Fruit fly (Drosophila melanogaster) whole organism, embryonic: ENCODE measurements around the gene CG11350.

ENCODE experiments used
- Abd-B ChIP-seq: fragments of 200-800 bp; sonication (Bioruptor generic); optimal IDR thresholded peaks from 2 replicates; lab custom pipeline; 2018; ENCODE audit warnings: missing biosample characterization, mild to moderate bottlenecking, missing genetic modification characterization, moderate library complexity
- CG11093 ChIP-seq: fragments of 200-800 bp; sonication (Bioruptor generic); IDR thresholded peaks from 3 replicates; pipeline ENCODE4 v1.3.6; 2022; ENCODE audit warnings: missing biosample characterization, missing genetic modification characterization
- CG12071 ChIP-seq: fragments of 200-800 bp; sonication (Bioruptor generic); optimal IDR thresholded peaks from 3 replicates; lab custom pipeline; 2018; ENCODE audit warnings: missing biosample characterization, mild to moderate bottlenecking, missing genetic modification characterization
- CG13775 ChIP-seq: fragments of 200-800 bp; sonication (Bioruptor generic); optimal IDR thresholded peaks from 3 replicates; lab custom pipeline; 2017; ENCODE audit warnings: missing biosample characterization, mild to moderate bottlenecking, missing genetic modification characterization
- CG14667 ChIP-seq: fragments of 200-800 bp; sonication (Bioruptor generic); IDR thresholded peaks from 2 replicates; pipeline ENCODE4 v1.3.6; 2022; ENCODE audit warnings: missing biosample characterization, missing genetic modification characterization
- CG14860 ChIP-seq: fragments of 200-800 bp; sonication (Bioruptor generic); IDR thresholded peaks from 3 replicates; pipeline ENCODE4 v1.3.6; 2022; ENCODE audit warnings: missing biosample characterization, missing genetic modification characterization; ENCODE audit not compliant: partially characterized antibody
- CG15601 ChIP-seq: fragments of 200-800 bp; sonication (Bioruptor generic); optimal IDR thresholded peaks from 3 replicates; lab custom pipeline; 2019; ENCODE audit warnings: missing biosample characterization, mild to moderate bottlenecking, missing genetic modification characterization, moderate library complexity
- CG1603 ChIP-seq: fragments of 200-800 bp; sonication (Bioruptor generic); optimal IDR thresholded peaks from 2 replicates; lab custom pipeline; 2019; ENCODE audit warnings: missing biosample characterization, mild to moderate bottlenecking, missing genetic modification characterization, moderate library complexity
- CG32772 ChIP-seq: fragments of 200-800 bp; sonication (Bioruptor generic); IDR thresholded peaks from 2 replicates; pipeline ENCODE4 v1.3.6; 2022; ENCODE audit warnings: missing biosample characterization, missing genetic modification characterization
- CG3838 ChIP-seq: fragments of 200-800 bp; sonication (Bioruptor generic); optimal IDR thresholded peaks from 3 replicates; lab custom pipeline; 2016; ENCODE audit warnings: missing biosample characterization, missing genetic modification characterization
- CG4328 ChIP-seq: fragments of 200-800 bp; sonication (Bioruptor generic); optimal IDR thresholded peaks from 3 replicates; lab custom pipeline; 2017; ENCODE audit warnings: missing biosample characterization, missing genetic modification reagents, missing genetic modification characterization
- CG6689 ChIP-seq: fragments of 200-800 bp; sonication (Bioruptor generic); IDR thresholded peaks from 2 replicates; pipeline ENCODE4 v1.3.6; 2022; ENCODE audit warnings: missing biosample characterization, missing genetic modification characterization
- Dek ChIP-seq: fragments of 200-800 bp; sonication (Bioruptor generic); optimal IDR thresholded peaks from 3 replicates; lab custom pipeline; 2019; ENCODE audit warnings: missing biosample characterization, mild to moderate bottlenecking, missing genetic modification characterization, moderate library complexity
- Doc3 ChIP-seq: fragments of 200-800 bp; sonication (Bioruptor generic); IDR thresholded peaks from 3 replicates; pipeline ENCODE4 v1.3.6; 2022; ENCODE audit warnings: missing biosample characterization, missing genetic modification characterization; ENCODE audit not compliant: partially characterized antibody
- Drgx ChIP-seq: fragments of 200-800 bp; sonication (Bioruptor generic); IDR thresholded peaks from 2 replicates; pipeline ENCODE4 v1.3.6; 2022; ENCODE audit warnings: missing biosample characterization, missing genetic modification characterization
- Ets65A ChIP-seq: fragments of 200-800 bp; sonication (Bioruptor generic); peaks from one replicate; lab custom pipeline; 2016; ENCODE audit warnings: missing biosample characterization, missing genetic modification characterization
- HLH3B ChIP-seq: fragments of 200-800 bp; sonication (Bioruptor generic); IDR thresholded peaks from 2 replicates; pipeline ENCODE4 v1.3.6; 2022; ENCODE audit warnings: missing biosample characterization, missing genetic modification characterization
- Hmx ChIP-seq: fragments of 200-800 bp; sonication (Bioruptor generic); optimal IDR thresholded peaks from 2 replicates; lab custom pipeline; 2016; ENCODE audit warnings: missing biosample characterization, missing genetic modification characterization
- Kr ChIP-seq: fragments of 200-800 bp; sonication (Bioruptor generic); optimal IDR thresholded peaks from 2 replicates; lab custom pipeline; 2017; ENCODE audit warnings: missing biosample characterization, mild to moderate bottlenecking, missing genetic modification characterization
- MTF-1 ChIP-seq: fragments of 200-800 bp; sonication (Bioruptor generic); optimal IDR thresholded peaks from 2 replicates; lab custom pipeline; 2018; ENCODE audit warnings: missing biosample characterization, mild to moderate bottlenecking, missing genetic modification characterization, borderline replicate concordance
- Max ChIP-seq: fragments of 200-800 bp; sonication (Bioruptor generic); optimal IDR thresholded peaks from 2 replicates; lab custom pipeline; 2016; ENCODE audit warnings: missing biosample characterization, mild to moderate bottlenecking, missing genetic modification characterization
- Mes4 ChIP-seq: fragments of 200-800 bp; sonication (Bioruptor generic); optimal IDR thresholded peaks from 2 replicates; lab custom pipeline; 2016; ENCODE audit warnings: missing biosample characterization, missing genetic modification characterization
- Nf-YC ChIP-seq: fragments of 200-800 bp; optimal IDR thresholded peaks from 3 replicates; lab custom pipeline; 2019; ENCODE audit warnings: missing biosample characterization, mild to moderate bottlenecking, missing genetic modification characterization, moderate library complexity
- Vsx1 ChIP-seq: fragments of 200-800 bp; sonication (Bioruptor generic); optimal IDR thresholded peaks from 2 replicates; lab custom pipeline; 2017; ENCODE audit warnings: missing biosample characterization, mild to moderate bottlenecking, missing genetic modification characterization, missing genetic modification reagents
- al ChIP-seq: fragments of 200-800 bp; sonication (Bioruptor generic); IDR thresholded peaks from 2 replicates; pipeline ENCODE4 v1.3.6; 2022; ENCODE audit warnings: missing biosample characterization, missing genetic modification characterization
- bigmax ChIP-seq: fragments of 200-800 bp; sonication (Bioruptor generic); optimal IDR thresholded peaks from 2 replicates; lab custom pipeline; 2018; ENCODE audit warnings: missing biosample characterization, mild to moderate bottlenecking, missing genetic modification characterization
- chinmo ChIP-seq: fragments of 200-800 bp; sonication (Bioruptor generic); IDR thresholded peaks from 4 replicates; pipeline ENCODE4 v1.3.6; 2022; ENCODE audit warnings: missing biosample characterization, missing genetic modification characterization; ENCODE audit not compliant: partially characterized antibody
- crp ChIP-seq, 2 experiments: fragments of 200-800 bp; sonication (Bioruptor generic); optimal IDR thresholded peaks; 2 replicates in 1 of 2; 3 replicates in 1 of 2; lab custom pipeline; 2017; ENCODE audit warnings: missing biosample characterization in 2 of 2, missing genetic modification characterization in 2 of 2, mild to moderate bottlenecking in 1 of 2, moderate library complexity in 1 of 2
- en ChIP-seq: fragments of 200-800 bp; sonication (Bioruptor generic); optimal IDR thresholded peaks from 2 replicates; lab custom pipeline; 2016; ENCODE audit warnings: missing biosample characterization, missing genetic modification characterization
- fru ChIP-seq: fragments of >200 bp; optimal IDR thresholded peaks from 2 replicates; lab custom pipeline; 2017
- gem ChIP-seq: fragments of 200-800 bp; sonication (Bioruptor generic); optimal IDR thresholded peaks from 2 replicates; lab custom pipeline; 2019; ENCODE audit warnings: missing biosample characterization, mild to moderate bottlenecking, missing genetic modification characterization, moderate library complexity
- gsb ChIP-seq: fragments of 200-800 bp; sonication (Bioruptor generic); IDR thresholded peaks from 2 replicates; pipeline ENCODE4 v1.3.6; 2022; ENCODE audit warnings: missing biosample characterization, missing genetic modification characterization
- h ChIP-seq: fragments of >200 bp; optimal IDR thresholded peaks from 2 replicates; lab custom pipeline; 2017
- kay ChIP-seq: fragments of 200-800 bp; sonication (Bioruptor generic); optimal IDR thresholded peaks from 2 replicates; lab custom pipeline; 2016; ENCODE audit warnings: missing biosample characterization, missing genetic modification characterization
- lmd ChIP-seq: fragments of 200-800 bp; sonication (Bioruptor generic); IDR thresholded peaks from 2 replicates; pipeline ENCODE4 v1.3.6; 2022; ENCODE audit warnings: missing biosample characterization, missing genetic modification characterization
- luna ChIP-seq: fragments of 200-800 bp; sonication (Bioruptor generic); optimal IDR thresholded peaks from 2 replicates; lab custom pipeline; 2016; ENCODE audit warnings: missing biosample characterization, missing genetic modification characterization
- nau ChIP-seq: fragments of 200-800 bp; sonication (Bioruptor generic); optimal IDR thresholded peaks from 3 replicates; lab custom pipeline; 2017; ENCODE audit warnings: missing biosample characterization, mild to moderate bottlenecking, missing genetic modification characterization, missing genetic modification reagents
- onecut ChIP-seq: fragments of 200-800 bp; sonication (Bioruptor generic); IDR thresholded peaks from 2 replicates; pipeline ENCODE4 v1.3.6; 2022; ENCODE audit warnings: missing biosample characterization, missing genetic modification characterization
- pan ChIP-seq, 4 experiments: fragments of >200 bp in 3 of 4; fragments of 200-800 bp in 1 of 4; sonication (Bioruptor generic) in 1 of 4; optimal IDR thresholded peaks in 3 of 4; IDR thresholded peaks in 1 of 4; 2 replicates each; pipeline versions ENCODE4 v1.3.6 to Lab custom; 2017 to 2022; ENCODE audit warnings: missing biosample characterization in 2 of 4, missing genetic modification characterization in 2 of 4, mixed read lengths in 1 of 4
- prd ChIP-seq, 3 experiments: fragments of >200 bp in 2 of 3; fragments of 200-800 bp in 1 of 3; sonication (Bioruptor generic) in 1 of 3; optimal IDR thresholded peaks in 2 of 3; IDR thresholded peaks in 1 of 3; 2 replicates in 2 of 3; 3 replicates in 1 of 3; pipeline versions ENCODE4 v1.3.6 to Lab custom; 2017 to 2022; ENCODE audit warnings: missing biosample characterization in 1 of 3, missing genetic modification characterization in 1 of 3
- repo ChIP-seq: fragments of 200-800 bp; sonication (Bioruptor generic); optimal IDR thresholded peaks from 2 replicates; lab custom pipeline; 2016; ENCODE audit warnings: missing biosample characterization, missing genetic modification characterization
- ro ChIP-seq: fragments of 200-800 bp; sonication (Bioruptor generic); IDR thresholded peaks from 2 replicates; pipeline ENCODE4 v1.3.6; 2022; ENCODE audit warnings: missing biosample characterization, missing genetic modification characterization
- tio ChIP-seq: fragments of 200-800 bp; sonication (Bioruptor generic); optimal IDR thresholded peaks from 2 replicates; lab custom pipeline; 2017; ENCODE audit warnings: missing biosample characterization, missing genetic modification characterization, inconsistent platforms

The CG11350 gene

DNA sequence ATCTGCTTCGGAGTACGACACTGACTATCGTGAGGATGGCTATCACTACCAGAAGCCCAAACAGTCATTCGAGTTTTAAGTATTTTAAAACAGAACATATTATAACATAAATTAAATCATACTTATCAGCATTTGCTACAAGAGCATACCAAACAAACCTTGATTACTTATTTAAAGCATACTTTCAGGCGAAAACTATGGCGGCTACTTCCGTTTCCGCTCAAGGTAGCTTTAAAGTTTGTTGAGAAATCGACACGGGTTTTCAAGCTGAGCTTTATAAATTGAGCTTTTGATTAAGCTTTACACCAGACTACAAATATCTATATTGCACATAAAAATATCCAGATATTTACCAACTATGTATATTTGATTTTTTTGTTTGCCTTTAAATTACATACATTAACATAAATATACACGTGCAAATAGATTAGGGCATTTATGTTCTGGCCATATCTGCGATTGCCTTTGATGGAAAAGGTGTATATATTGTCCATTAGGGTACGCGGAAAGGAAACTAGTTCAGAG lies 7.6 kb upstream of the CG11350 start (continued):
- TF ChIP-seq Abd-B (GFP tag; lab: Kevin White, UChicago) (no peak), gsb (GFP tag; lab: Robert Waterston, UW) (0 out of 2 replicates have a peak, but pooled peaks have one; percentile 22), CG14860 (GFP tag; lab: Robert Waterston, UW) (no peak), bigmax (peak; percentile 79), CG32772 (GFP tag; lab: Robert Waterston, UW) (0 out of 2 replicates have a peak, but pooled peaks have one; percentile 11), al (GFP tag; lab: Robert Waterston, UW) (no peak), lmd (GFP tag; lab: Robert Waterston, UW) (no peak), nau (peak; percentile 96), luna (peak; percentile 45), HLH3B (GFP tag; lab: Robert Waterston, UW) (peak; percentile 40; the same call in 1 of the 2 replicates), h (no peak), Nf-YC (tag; lab: Kevin White, UChicago) (peak; percentile 42), CG1603 (peak; percentile 77), onecut (GFP tag; lab: Robert Waterston, UW) (peak; percentile 79), Doc3 (no peak), CG14667 (GFP tag; lab: Robert Waterston, UW) (no peak), CG4328 (GFP tag; lab: Kevin White, UChicago) (peak; percentile 84), CG12071 (GFP tag; lab: Kevin White, UChicago) (peak; percentile 97), CG3838 (peak; percentile 56), CG13775 (GFP tag; lab: Kevin White, UChicago) (peak; percentile 76), ro (no peak), kay (no peak), repo (GFP tag; lab: Kevin White, UChicago) (peak; percentile 65), Mes4 (GFP tag; lab: Kevin White, UChicago) (peak; percentile 76), Vsx1 (GFP tag; lab: Kevin White, UChicago) (peak; percentile 91), Hmx (no peak), gem (tag; lab: Kevin White, UChicago) (no peak), prd (optimal IDR thresholded peaks at IDR 0.05; lab: Kevin White, UChicago) (no peak), prd (GFP tag; IDR thresholded peaks at IDR 0.05; lab: Robert Waterston, UW) (no peak), MTF-1 (GFP tag; lab: Kevin White, UChicago) (peak; percentile 96), CG15601 (tag; lab: Kevin White, UChicago) (peak; percentile 81), Max (GFP tag; lab: Kevin White, UChicago) (peak; percentile 69), CG6689 (GFP tag; lab: Robert Waterston, UW) (peak; percentile 12; the same call in 1 of the 2 replicates), tio (GFP tag; lab: Kevin White, UChicago) (peak; percentile 22), en (GFP tag; lab: Kevin White, UChicago) (peak; percentile 45), crp (GFP tag; optimal IDR thresholded peaks at IDR 0.05; lab: Kevin White, UChicago) (peak in 1 of 2 experiments; percentile 34), Dek (tag; lab: Kevin White, UChicago) (peak; percentile 44), Kr (GFP tag; lab: Kevin White, UChicago) (no peak)
- TF ChIP-seq, all 482 proteins: peak for 309

DNA sequence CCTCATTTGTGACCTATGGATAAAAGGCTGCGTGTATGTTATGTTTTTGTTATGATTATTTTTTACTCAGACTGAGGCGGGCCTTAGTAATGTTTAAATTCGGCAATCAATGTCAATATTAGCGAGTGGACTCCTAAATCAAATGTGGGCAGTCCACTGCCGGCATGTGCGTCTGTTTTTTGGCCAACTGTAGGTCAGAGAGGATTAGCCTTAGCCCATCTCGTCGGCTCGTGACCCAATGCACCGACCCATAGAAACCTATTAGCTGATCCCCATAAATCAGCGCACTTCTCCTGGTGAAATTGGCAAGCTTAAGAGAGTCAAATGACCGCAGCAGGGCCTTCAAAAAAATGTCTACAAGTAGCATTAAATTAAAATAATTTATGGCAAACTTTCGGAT lies 6.9 kb upstream of the CG11350 start:
- TF ChIP-seq pan (optimal IDR thresholded peaks at IDR 0.05; lab: Kevin White, UChicago): no peak
- no peak for TF ChIP-seq pan (GFP tag; optimal IDR thresholded peaks at IDR 0.05 in 1 of 2, IDR thresholded peaks at IDR 0.05 in 1 of 2)
- TF ChIP-seq CG11093 (GFP tag; lab: Robert Waterston, UW): 0 out of 3 replicates have a peak, but pooled peaks have one; percentile 7
- peak; percentile 90 for TF ChIP-seq Ets65A (GFP tag; lab: Kevin White, UChicago)
- no peak for TF ChIP-seq fru
- TF ChIP-seq chinmo (GFP tag; lab: Robert Waterston, UW): 0 out of 4 replicates have a peak, but pooled peaks have one; percentile 0
- TF ChIP-seq Drgx (GFP tag; lab: Robert Waterston, UW): no peak
- TF ChIP-seq, all 482 proteins: peak for 3
